Worm (Caenorhabditis elegans) whole organism, L4 larva: ENCODE results near the gene R04B3.3.

Source experiments
- hlh-30 ChIP-seq: sonication (generic microtip); optimal IDR thresholded peaks from 2 replicates; lab custom pipeline; 2017; ENCODE audit warnings: antibody characterized with exemption, mild to moderate bottlenecking, missing genetic modification characterization, missing compliant biosample characterization; ENCODE audit not compliant: insufficient read depth
- lin-1 ChIP-seq: fragments of 200-800 bp; sonication (Bioruptor generic); IDR thresholded peaks from 2 replicates; pipeline ENCODE4 v1.3.6; 2022; ENCODE audit warnings: missing genetic modification reagents, missing genetic modification characterization, missing compliant biosample characterization
- mes-2 ChIP-seq: sonication (generic microtip); optimal IDR thresholded peaks from 2 replicates; lab custom pipeline; 2016; ENCODE audit warnings: missing genotype, mild to moderate bottlenecking, missing genetic modification characterization, missing compliant biosample characterization; ENCODE audit not compliant: poor library complexity, severe bottlenecking
- ztf-11 ChIP-seq: fragments of 150-350 bp; optimal IDR thresholded peaks from 2 replicates; lab custom pipeline; 2014; ENCODE audit warnings: missing biosample characterization, missing genetic modification characterization

The R04B3.3 gene

DNA sequence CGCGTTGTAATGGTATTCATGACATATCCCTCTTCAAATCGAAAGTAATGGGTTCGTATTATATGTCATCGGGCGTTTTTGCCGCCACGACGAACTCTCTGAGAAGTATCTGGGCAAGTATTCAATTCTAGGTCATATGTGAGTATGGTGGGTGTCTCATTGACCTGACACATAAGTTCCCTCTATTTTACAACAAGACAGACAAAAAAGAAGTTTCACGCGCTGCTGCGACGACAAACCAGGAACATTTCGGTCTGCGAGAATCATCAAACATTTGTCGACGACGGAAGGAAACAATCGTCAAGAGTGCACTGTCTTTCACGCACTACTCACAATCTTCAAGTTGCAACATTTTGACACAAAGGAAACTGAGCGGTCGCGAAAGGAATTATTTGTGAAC, 50.5 kb downstream of the R04B3.3 start (continued):
- TF ChIP-seq ztf-11 (tag; lab: Kevin White, UChicago) = no peak
- no peak for TF ChIP-seq mes-2 (tag; lab: Kevin White, UChicago)
- TF ChIP-seq lin-1 (GFP tag; lab: Robert Waterston, UW) = no peak
- peak; percentile 6 for TF ChIP-seq hlh-30 (tag; lab: Kevin White, UChicago)
